Worm (Caenorhabditis elegans) whole organism, L4 larva: ENCODE measurements around the gene fbxb-18.

Experiments
- F37D6.2 ChIP-seq: sonication (generic microtip); optimal IDR thresholded peaks from 2 replicates; lab custom pipeline; 2016; ENCODE audit warnings: mild to moderate bottlenecking, missing genetic modification characterization, missing compliant biosample characterization
- F49E8.2 ChIP-seq: sonication (generic microtip); optimal IDR thresholded peaks from 2 replicates; lab custom pipeline; 2016; ENCODE audit warnings: missing compliant biosample characterization, mild to moderate bottlenecking, missing genetic modification characterization, borderline replicate concordance
- T20F7.1 ChIP-seq: fragments of 200-800 bp; sonication (Bioruptor generic); optimal IDR thresholded peaks from 2 replicates; lab custom pipeline; 2018; ENCODE audit warnings: mild to moderate bottlenecking, missing genetic modification characterization, missing compliant biosample characterization
- hif-1 ChIP-seq, 2 experiments: sonication (generic microtip); optimal IDR thresholded peaks; 2 replicates each; lab custom pipeline; 2016 to 2017; ENCODE audit warnings: missing compliant biosample characterization in 2 of 2, missing genetic modification characterization in 2 of 2, missing genetic modification reagents in 2 of 2, missing genotype in 2 of 2, mild to moderate bottlenecking in 1 of 2
- nhr-10 ChIP-seq: fragments of 150-350 bp; optimal IDR thresholded peaks from 2 replicates; lab custom pipeline; 2014; ENCODE audit warnings: missing biosample characterization, missing genetic modification characterization
- nhr-41 ChIP-seq: fragments of 200-800 bp; sonication (Bioruptor generic); IDR thresholded peaks from 2 replicates; pipeline ENCODE4 v1.3.6; 2022; ENCODE audit warnings: missing genetic modification reagents, missing genetic modification characterization, missing compliant biosample characterization
- skn-1 ChIP-seq: fragments of 150-350 bp; optimal IDR thresholded peaks from 2 replicates; lab custom pipeline; 2014; ENCODE audit warnings: missing biosample characterization, missing genetic modification characterization
- unc-39 ChIP-seq: sonication (generic microtip); optimal IDR thresholded peaks from 2 replicates; lab custom pipeline; 2017; ENCODE audit warnings: missing biosample characterization, missing genetic modification characterization

- no peak for TF ChIP-seq T20F7.1 (GFP tag; lab: Kevin White, UChicago)
- no peak for TF ChIP-seq nhr-41 (GFP tag; lab: Robert Waterston, UW)
- no peak for TF ChIP-seq nhr-10 (tag; lab: Kevin White, UChicago)
- no peak for TF ChIP-seq F37D6.2
- TF ChIP-seq hif-1 (tag; optimal IDR thresholded peaks at IDR 0.05; lab: Kevin White, UChicago): no peak
- TF ChIP-seq skn-1 (tag; lab: Kevin White, UChicago): no peak
- TF ChIP-seq unc-39: no peak
- no peak for TF ChIP-seq F49E8.2 (tag; lab: Kevin White, UChicago)
Measured at ce11 chrII:1736353-1736752, 47.6 kb upstream of the fbxb-18 start, which contains the start of gene ceh-83.
